Worm (Caenorhabditis elegans): ENCODE measurements around the gene fipr-6.

DNA sequence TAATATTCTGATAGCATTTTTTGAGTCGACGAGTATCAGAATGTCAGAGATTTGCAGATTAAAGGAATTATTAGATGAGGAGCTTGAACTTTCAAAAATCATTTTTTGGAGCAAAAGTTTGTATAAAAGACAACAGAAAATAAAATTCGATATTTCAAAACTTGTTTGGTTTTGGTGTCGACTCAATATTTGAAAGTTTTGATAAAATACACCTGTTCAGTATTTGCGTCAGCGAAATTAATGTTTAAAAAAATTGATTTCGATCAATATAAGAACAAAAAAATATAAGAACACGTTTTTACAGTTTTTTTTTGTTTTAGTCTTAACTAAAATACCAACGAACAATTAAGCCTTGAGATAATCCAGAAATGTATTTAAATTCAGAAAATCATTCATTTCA is 10.4 kb upstream of the fipr-6 start, which contains the start of gene C12D8.13:
- TF ChIP-seq flt-1 (GFP tag; IDR thresholded peaks at IDR 0.05) (no peak), cog-1 (tag; optimal IDR thresholded peaks at IDR 0.05) (no peak), ztf-29 (GFP tag; IDR thresholded peaks at IDR 0.05) (no peak)
